Fruit fly (Drosophila melanogaster): ENCODE results near the gene mtgo.

DNA sequence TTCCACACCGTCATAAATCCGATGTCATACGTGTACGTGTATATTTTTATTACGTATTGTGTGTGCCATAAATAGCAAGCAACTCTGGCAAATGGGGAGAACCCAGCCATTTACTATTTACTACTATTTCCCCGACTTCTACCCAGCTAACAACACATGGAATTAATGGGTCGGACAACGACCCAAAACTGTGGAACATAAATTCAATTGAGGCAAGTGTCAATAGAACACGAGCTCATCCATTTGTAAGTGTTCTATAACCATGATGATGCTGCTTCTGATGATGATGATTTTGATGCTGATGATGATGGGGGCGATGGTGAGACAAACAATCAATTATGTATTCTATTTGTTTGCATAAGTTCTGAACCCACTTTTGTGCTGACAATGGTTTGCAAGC is 45.3 kb upstream of the mtgo start:
- TF ChIP-seq Ets21C (GFP tag; optimal IDR thresholded peaks at IDR 0.05) (no peak), fkh (GFP tag; optimal IDR thresholded peaks at IDR 0.05) (peak; percentile 56), achi (GFP tag; optimal IDR thresholded peaks at IDR 0.05) (no peak), CG6792 (GFP tag; optimal IDR thresholded peaks at IDR 0.05) (no peak), CG6276 (GFP tag; optimal IDR thresholded peaks at IDR 0.05) (no peak), CG1621 (tag; optimal IDR thresholded peaks at IDR 0.05) (no peak), cyc (GFP tag; optimal IDR thresholded peaks at IDR 0.05) (no peak)

Measured in whole organism, prepupa.